Worm (Caenorhabditis elegans) whole organism, L3 larva: Measurements from ENCODE around the gene ham-3.

ENCODE experiments used
- ZK546.5 ChIP-seq: sonication (generic microtip); optimal IDR thresholded peaks from 2 replicates; lab custom pipeline; 2017; ENCODE audit warnings: missing biosample characterization, missing genetic modification characterization
- ama-1 ChIP-seq: fragments of 150-350 bp; optimal IDR thresholded peaks from 2 replicates; lab custom pipeline; 2018
- ceh-82 ChIP-seq: fragments of 150-350 bp; optimal IDR thresholded peaks from 2 replicates; lab custom pipeline; 2014; ENCODE audit warnings: missing biosample characterization, missing genetic modification characterization
- daf-12 ChIP-seq: fragments of 150-350 bp; optimal IDR thresholded peaks from 2 replicates; lab custom pipeline; 2014; ENCODE audit warnings: missing biosample characterization, missing genetic modification reagents, missing genetic modification characterization
- fos-1 ChIP-seq: fragments of 150-350 bp; optimal IDR thresholded peaks from 2 replicates; lab custom pipeline; 2014; ENCODE audit warnings: missing biosample characterization, missing genetic modification characterization
- nhr-11 ChIP-seq: fragments of 150-350 bp; optimal IDR thresholded peaks from 2 replicates; lab custom pipeline; 2014; ENCODE audit warnings: missing biosample characterization, missing genetic modification characterization
- unc-62 ChIP-seq: fragments of 150-350 bp; sonication (generic microtip); optimal IDR thresholded peaks from 4 replicates; lab custom pipeline; 2014; ENCODE audit warnings: missing biosample characterization, missing genetic modification reagents, missing genetic modification characterization

DNA sequence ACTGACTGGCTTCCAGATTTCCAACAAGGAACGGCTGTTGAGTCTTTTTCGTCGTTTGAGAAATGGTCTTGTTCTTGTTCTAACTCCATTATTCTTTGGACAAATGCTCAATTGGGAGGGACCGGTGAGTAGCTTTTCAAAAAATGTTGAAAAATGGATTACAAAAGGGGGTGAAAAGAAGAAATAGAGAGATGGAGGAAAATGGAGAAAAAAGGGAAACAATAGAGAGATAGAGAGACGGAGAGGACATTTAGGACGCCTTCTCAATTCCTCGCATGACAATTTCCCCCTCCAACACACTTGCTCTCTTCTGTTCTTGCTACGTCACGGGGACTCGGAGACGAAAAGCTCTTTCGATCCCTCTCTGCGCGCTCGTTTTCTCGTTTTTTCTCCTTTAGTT lies 32.4 kb downstream of the ham-3 start:
- TF ChIP-seq ceh-82 (tag; lab: Kevin White, UChicago): peak; percentile 42
- TF ChIP-seq fos-1 (tag; lab: Kevin White, UChicago): no peak
- TF ChIP-seq nhr-11 (tag; lab: Kevin White, UChicago): no peak
- TF ChIP-seq daf-12 (tag; lab: Kevin White, UChicago): no peak
- no peak for TF ChIP-seq unc-62 (GFP tag; lab: Kevin White, UChicago)
- TF ChIP-seq ama-1 (lab: Kevin White, UChicago): no peak
- TF ChIP-seq ZK546.5 (tag; lab: Kevin White, UChicago): no peak
